Worm (Caenorhabditis elegans) whole organism, mixed stage, embryonic: Measurements from ENCODE around the gene K01A6.5.

Experiments
- blmp-1 ChIP-seq: fragments of 150-350 bp; optimal IDR thresholded peaks from 2 replicates; lab custom pipeline; 2014; ENCODE audit warnings: missing biosample characterization, missing genetic modification characterization
- ces-1 ChIP-seq: fragments of 150-350 bp; optimal IDR thresholded peaks from 2 replicates; lab custom pipeline; 2014; ENCODE audit warnings: missing biosample characterization, missing genetic modification reagents, missing genetic modification characterization
- mab-5 ChIP-seq: fragments of 150-350 bp; optimal IDR thresholded peaks from 2 replicates; lab custom pipeline; 2014; ENCODE audit warnings: missing biosample characterization, missing genetic modification characterization
- nhr-76 ChIP-seq: sonication (generic microtip); optimal IDR thresholded peaks from 2 replicates; lab custom pipeline; 2017; ENCODE audit warnings: missing biosample characterization, missing genetic modification characterization

DNA sequence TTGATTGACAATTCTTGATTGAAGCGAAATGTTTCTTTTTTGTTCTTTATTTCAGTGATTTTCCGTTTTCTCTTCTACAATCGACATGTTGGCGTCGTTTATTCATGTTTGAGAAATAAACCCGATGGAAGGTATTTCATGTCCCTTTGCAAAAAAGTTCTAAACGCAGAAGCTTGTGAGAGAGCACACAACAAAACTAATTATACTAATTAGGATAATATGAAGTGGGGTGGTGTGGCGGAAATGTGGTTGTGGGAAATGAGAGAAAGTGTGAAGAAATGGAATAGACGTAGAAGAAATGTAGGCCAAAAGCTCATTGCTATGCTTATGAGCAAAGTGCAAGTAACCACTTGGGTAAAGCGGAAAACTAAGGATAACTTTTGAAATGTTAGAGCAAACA lies 40.3 kb downstream of the K01A6.5 start:
- TF ChIP-seq blmp-1 = no peak
- TF ChIP-seq nhr-76 = no peak
- TF ChIP-seq ces-1 (GFP tag; lab: Kevin White, UChicago) = peak; percentile 94
- no peak for TF ChIP-seq mab-5
